Worm (Caenorhabditis elegans) whole organism, L3 larva: ENCODE results near the gene iff-2.

ENCODE experiments used
- R02D3.7 ChIP-seq: fragments of 150-350 bp; optimal IDR thresholded peaks from 2 replicates; lab custom pipeline; 2014; ENCODE audit warnings: missing biosample characterization, missing genetic modification characterization
- ZK546.5 ChIP-seq: sonication (generic microtip); optimal IDR thresholded peaks from 2 replicates; lab custom pipeline; 2017; ENCODE audit warnings: missing biosample characterization, missing genetic modification characterization
- aly-2 ChIP-seq: fragments of 150-350 bp; optimal IDR thresholded peaks from 2 replicates; lab custom pipeline; 2014; ENCODE audit warnings: missing biosample characterization, missing genetic modification characterization
- ceh-16 ChIP-seq: sonication (generic microtip); optimal IDR thresholded peaks from 2 replicates; lab custom pipeline; 2017; ENCODE audit warnings: missing biosample characterization, missing genetic modification characterization
- ceh-28 ChIP-seq: fragments of 150-350 bp; optimal IDR thresholded peaks from 2 replicates; lab custom pipeline; 2014; ENCODE audit warnings: missing biosample characterization, missing genetic modification reagents, missing genetic modification characterization
- ceh-82 ChIP-seq: fragments of 150-350 bp; optimal IDR thresholded peaks from 2 replicates; lab custom pipeline; 2014; ENCODE audit warnings: missing biosample characterization, missing genetic modification characterization
- ceh-9 ChIP-seq: sonication (generic microtip); optimal IDR thresholded peaks from 2 replicates; lab custom pipeline; 2018; ENCODE audit warnings: missing biosample characterization, missing genetic modification characterization
- daf-12 ChIP-seq: fragments of 150-350 bp; optimal IDR thresholded peaks from 2 replicates; lab custom pipeline; 2014; ENCODE audit warnings: missing biosample characterization, missing genetic modification reagents, missing genetic modification characterization
- egl-27 ChIP-seq: sonication (generic microtip); optimal IDR thresholded peaks from 4 replicates; lab custom pipeline; 2017; ENCODE audit warnings: missing biosample characterization, missing genetic modification reagents, missing genetic modification characterization
- egl-5 ChIP-seq: fragments of 150-350 bp; optimal IDR thresholded peaks from 2 replicates; lab custom pipeline; 2017; ENCODE audit warnings: missing biosample characterization, missing genetic modification reagents, missing genetic modification characterization, inconsistent platforms
- elt-1 ChIP-seq: fragments of 150-350 bp; optimal IDR thresholded peaks from 2 replicates; lab custom pipeline; 2014; ENCODE audit warnings: missing biosample characterization, missing genetic modification characterization
- elt-3 ChIP-seq, 3 experiments: fragments of 150-350 bp in 1 of 3; sonication (generic microtip) in 2 of 3; optimal IDR thresholded peaks; 2 replicates in 2 of 3; 4 replicates in 1 of 3; lab custom pipeline; 2014 to 2017; ENCODE audit warnings: missing biosample characterization in 3 of 3, missing genetic modification characterization in 3 of 3
- eor-1 ChIP-seq, 2 experiments: fragments of 150-350 bp; optimal IDR thresholded peaks; 2 replicates each; lab custom pipeline; 2014 to 2018; ENCODE audit warnings: missing biosample characterization in 2 of 2, missing genetic modification characterization in 2 of 2
- fkh-10 ChIP-seq: sonication (generic microtip); optimal IDR thresholded peaks from 2 replicates; lab custom pipeline; 2017; ENCODE audit warnings: missing biosample characterization, missing genetic modification reagents, missing genetic modification characterization
- fkh-2 ChIP-seq: fragments of 150-350 bp; optimal IDR thresholded peaks from 2 replicates; lab custom pipeline; 2014; ENCODE audit warnings: missing biosample characterization, missing genetic modification reagents, missing genetic modification characterization
- fos-1 ChIP-seq: fragments of 150-350 bp; optimal IDR thresholded peaks from 2 replicates; lab custom pipeline; 2014; ENCODE audit warnings: missing biosample characterization, missing genetic modification characterization
- hmg-11 ChIP-seq: sonication (generic microtip); optimal IDR thresholded peaks from 2 replicates; lab custom pipeline; 2016; ENCODE audit warnings: missing genetic modification characterization, missing compliant biosample characterization
- jun-1 ChIP-seq: fragments of 150-350 bp; optimal IDR thresholded peaks from 2 replicates; lab custom pipeline; 2014; ENCODE audit warnings: missing biosample characterization, missing genetic modification reagents, missing genetic modification characterization
- lin-15B ChIP-seq: fragments of 150-350 bp; optimal IDR thresholded peaks from 2 replicates; lab custom pipeline; 2014; ENCODE audit warnings: missing biosample characterization, missing genetic modification characterization
- lin-39 ChIP-seq: fragments of 150-350 bp; optimal IDR thresholded peaks from 2 replicates; lab custom pipeline; 2018; ENCODE audit warnings: missing biosample characterization, missing genetic modification reagents, missing genetic modification characterization
- lsy-12 ChIP-seq: sonication (generic microtip); optimal IDR thresholded peaks from 2 replicates; lab custom pipeline; 2016; ENCODE audit warnings: mild to moderate bottlenecking, missing genetic modification characterization, missing compliant biosample characterization
- mdl-1 ChIP-seq: fragments of 150-350 bp; optimal IDR thresholded peaks from 2 replicates; lab custom pipeline; 2014; ENCODE audit warnings: missing biosample characterization, missing genetic modification characterization
- nfya-1 ChIP-seq: sonication (generic microtip); optimal IDR thresholded peaks from 2 replicates; lab custom pipeline; 2017; ENCODE audit warnings: missing genetic modification characterization, mild to moderate bottlenecking, missing compliant biosample characterization, antibody characterized with exemption, moderate library complexity; ENCODE audit not compliant: insufficient read depth
- nhr-11 ChIP-seq: fragments of 150-350 bp; optimal IDR thresholded peaks from 2 replicates; lab custom pipeline; 2014; ENCODE audit warnings: missing biosample characterization, missing genetic modification characterization
- nhr-25 ChIP-seq: sonication (generic microtip); optimal IDR thresholded peaks from 2 replicates; lab custom pipeline; 2017; ENCODE audit warnings: missing biosample characterization, missing genetic modification characterization
- nhr-28 ChIP-seq: fragments of 150-350 bp; optimal IDR thresholded peaks from 2 replicates; lab custom pipeline; 2014; ENCODE audit warnings: missing biosample characterization, missing genetic modification characterization
- nhr-67 ChIP-seq: fragments of 150-350 bp; optimal IDR thresholded peaks from 2 replicates; lab custom pipeline; 2014; ENCODE audit warnings: missing biosample characterization, missing genetic modification characterization
- nhr-77 ChIP-seq: fragments of 150-350 bp; optimal IDR thresholded peaks from 2 replicates; lab custom pipeline; 2014; ENCODE audit warnings: missing biosample characterization, missing genetic modification characterization
- pha-4 ChIP-seq: fragments of 150-350 bp; optimal IDR thresholded peaks from 2 replicates; lab custom pipeline; 2014; ENCODE audit warnings: missing biosample characterization, missing genetic modification reagents, missing genetic modification characterization
- pqm-1 ChIP-seq: fragments of 150-350 bp; optimal IDR thresholded peaks from 2 replicates; lab custom pipeline; 2017; ENCODE audit warnings: missing biosample characterization, missing genetic modification characterization, inconsistent platforms
- skn-1 ChIP-seq: fragments of 150-350 bp; optimal IDR thresholded peaks from 2 replicates; lab custom pipeline; 2014; ENCODE audit warnings: missing biosample characterization, missing genetic modification characterization
- snpc-4 ChIP-seq: fragments of 150-350 bp; optimal IDR thresholded peaks from 2 replicates; lab custom pipeline; 2014; ENCODE audit warnings: missing biosample characterization, missing genetic modification characterization
- tbx-2 ChIP-seq: sonication (generic microtip); optimal IDR thresholded peaks from 2 replicates; lab custom pipeline; 2016; ENCODE audit warnings: mild to moderate bottlenecking, missing genetic modification characterization, missing compliant biosample characterization
- unc-39 ChIP-seq: sonication (generic microtip); optimal IDR thresholded peaks from 4 replicates; lab custom pipeline; 2017; ENCODE audit warnings: missing biosample characterization, missing genetic modification characterization
- unc-62 ChIP-seq: fragments of 150-350 bp; sonication (generic microtip); optimal IDR thresholded peaks from 4 replicates; lab custom pipeline; 2014; ENCODE audit warnings: missing biosample characterization, missing genetic modification reagents, missing genetic modification characterization
- ztf-11 ChIP-seq: fragments of 150-350 bp; optimal IDR thresholded peaks from 2 replicates; lab custom pipeline; 2014; ENCODE audit warnings: missing biosample characterization, missing genetic modification characterization

The iff-2 gene

DNA sequence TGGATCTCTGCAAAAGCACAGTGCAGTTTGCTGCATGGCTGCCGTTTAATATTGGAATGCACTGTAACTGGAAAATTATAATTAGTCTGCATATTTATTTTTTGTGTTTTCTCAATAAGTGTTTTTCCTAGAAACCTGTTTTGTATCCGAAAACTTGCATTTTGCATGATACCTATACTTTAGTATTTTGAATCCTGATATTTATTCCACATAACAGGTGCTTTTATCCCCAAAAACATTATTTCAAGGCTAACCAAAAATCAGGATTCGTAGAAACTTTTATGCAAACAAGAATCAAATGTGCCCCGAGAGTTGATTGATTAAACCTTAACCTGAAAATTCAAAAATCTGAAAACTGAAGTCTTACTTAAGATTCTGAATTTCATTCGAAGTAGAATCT lies 49.4 kb upstream of the iff-2 start:
- TF ChIP-seq ztf-11 (tag; lab: Kevin White, UChicago) (no peak), egl-27 (tag; lab: Kevin White, UChicago) (no peak), lsy-12 (tag; lab: Kevin White, UChicago) (no peak), daf-12 (tag; lab: Kevin White, UChicago) (no peak), nhr-28 (no peak), nhr-11 (tag; lab: Kevin White, UChicago) (no peak), jun-1 (no peak), lin-39 (tag; lab: Kevin White, UChicago) (no peak), elt-3 (tag; optimal IDR thresholded peaks at IDR 0.05; lab: Kevin White, UChicago) (no peak), hmg-11 (tag; lab: Kevin White, UChicago) (no peak), lin-15B (tag; lab: Kevin White, UChicago) (no peak), nfya-1 (tag; lab: Kevin White, UChicago) (no peak), egl-5 (no peak), pqm-1 (tag; lab: Kevin White, UChicago) (no peak), unc-39 (tag; lab: Kevin White, UChicago) (no peak), fkh-2 (tag; lab: Kevin White, UChicago) (no peak), mdl-1 (tag; lab: Kevin White, UChicago) (no peak), nhr-25 (tag; lab: Kevin White, UChicago) (no peak), pha-4 (tag; lab: Kevin White, UChicago) (no peak), aly-2 (tag; lab: Kevin White, UChicago) (no peak)

DNA sequence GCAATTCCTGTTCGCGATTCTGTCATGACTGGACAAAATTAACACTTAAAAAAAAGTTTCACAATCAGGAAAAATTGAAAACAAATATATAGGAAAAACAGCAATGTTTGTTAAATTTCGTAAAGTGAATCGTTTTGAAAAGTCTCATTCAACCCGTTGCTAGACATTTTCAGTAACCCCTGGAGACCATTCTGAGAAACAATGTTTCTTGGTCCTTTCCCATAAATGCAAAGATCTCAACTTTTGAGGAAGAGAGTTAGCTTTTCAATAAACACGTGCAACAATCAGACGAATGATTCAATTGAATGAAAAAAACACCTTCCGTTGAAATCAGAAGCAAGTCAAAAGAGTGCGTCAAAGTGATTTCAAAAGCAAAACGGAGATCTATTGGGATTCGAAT lies 48.9 kb upstream of the iff-2 start, which contains the start of gene F28C6.9:
F28C6.9 (minus strand) TSS at position 101 of the 400 bp plus-strand sequence.
- TF ChIP-seq ceh-9 = no peak
- TF ChIP-seq jun-1 = no peak
- TF ChIP-seq ceh-82 = no peak
- TF ChIP-seq egl-5 = no peak
- no peak for TF ChIP-seq skn-1 (tag; lab: Kevin White, UChicago)
- TF ChIP-seq ceh-28 (tag; lab: Kevin White, UChicago) = no peak
- TF ChIP-seq nhr-25 (tag; lab: Kevin White, UChicago) = no peak

DNA sequence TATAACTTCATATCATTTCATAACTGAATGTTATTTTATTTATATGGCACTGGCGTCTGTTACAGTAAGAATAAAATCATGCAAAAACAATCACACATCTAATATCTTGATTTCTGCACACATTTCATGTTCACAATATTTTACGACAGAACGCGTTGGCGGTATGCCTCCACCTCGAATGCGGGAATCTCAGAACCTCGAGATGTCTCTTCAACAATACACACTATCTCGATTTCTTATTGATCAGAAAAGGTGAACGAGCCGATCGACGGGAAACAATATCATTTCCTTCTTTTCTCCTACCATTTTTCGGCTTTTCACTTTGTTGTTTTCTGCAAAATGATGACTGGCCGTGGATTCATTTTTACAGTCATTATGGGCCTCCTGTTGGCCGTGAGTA lies 46.5 kb upstream of the iff-2 start, which contains the start of gene F28C6.10:
F28C6.10 (plus strand) TSS at position 301 of the 400 bp plus-strand sequence.
- TF ChIP-seq unc-62 (GFP tag; lab: Kevin White, UChicago) = no peak
- TF ChIP-seq egl-27 (tag; lab: Kevin White, UChicago) = no peak
- TF ChIP-seq nhr-28 = no peak
- TF ChIP-seq lsy-12 (tag; lab: Kevin White, UChicago) = no peak
- TF ChIP-seq fos-1 (tag; lab: Kevin White, UChicago) = no peak
- no peak for TF ChIP-seq elt-3 (tag; optimal IDR thresholded peaks at IDR 0.05; lab: Kevin White, UChicago)
- no peak for TF ChIP-seq aly-2 (tag; lab: Kevin White, UChicago)
- no peak for TF ChIP-seq nhr-67 (tag; lab: Kevin White, UChicago)
- no peak for TF ChIP-seq unc-39 (tag; lab: Kevin White, UChicago)
- TF ChIP-seq ZK546.5 (tag; lab: Kevin White, UChicago) = no peak
- TF ChIP-seq elt-1 (tag; lab: Kevin White, UChicago) = no peak
- TF ChIP-seq R02D3.7 (tag; lab: Kevin White, UChicago) = no peak
- no peak for TF ChIP-seq ceh-28 (tag; lab: Kevin White, UChicago)
- TF ChIP-seq jun-1 = no peak

DNA sequence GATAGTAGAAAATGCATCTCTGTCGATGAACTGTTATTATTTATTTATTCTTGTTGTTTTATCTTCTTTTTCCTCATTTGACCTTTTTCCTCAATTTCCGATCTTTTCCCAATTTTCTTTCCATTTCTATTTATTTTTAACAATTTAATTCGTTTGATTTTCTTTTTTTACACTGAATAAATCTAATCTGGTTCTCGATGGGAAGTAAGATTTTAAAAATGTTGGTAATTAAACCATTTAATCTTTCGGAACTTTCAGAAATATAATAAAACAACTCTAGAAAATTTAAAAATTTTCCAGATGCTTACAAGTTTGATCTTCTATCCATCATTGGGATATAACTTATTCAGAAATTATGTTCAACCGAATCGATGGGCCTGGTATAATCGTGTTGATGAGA lies 45.4 kb upstream of the iff-2 start, which contains the start of gene F28C6.8:
F28C6.8 (plus strand) TSS at position 301 of the 400 bp plus-strand sequence.
- TF ChIP-seq ceh-82 (no peak), ZK546.5 (tag; lab: Kevin White, UChicago) (no peak), ceh-16 (tag; lab: Kevin White, UChicago) (no peak), nhr-77 (tag; lab: Kevin White, UChicago) (no peak), mdl-1 (tag; lab: Kevin White, UChicago) (no peak), tbx-2 (tag; lab: Kevin White, UChicago) (no peak), eor-1 (tag; optimal IDR thresholded peaks at IDR 0.05; lab: Kevin White, UChicago) (no peak), hmg-11 (tag; lab: Kevin White, UChicago) (no peak), nhr-25 (tag; lab: Kevin White, UChicago) (no peak), pqm-1 (tag; lab: Kevin White, UChicago) (no peak), ceh-28 (tag; lab: Kevin White, UChicago) (no peak), nhr-67 (tag; lab: Kevin White, UChicago) (no peak), egl-5 (no peak), snpc-4 (tag; lab: Kevin White, UChicago) (no peak), fkh-10 (GFP tag; lab: Kevin White, UChicago) (no peak), aly-2 (tag; lab: Kevin White, UChicago) (no peak), ztf-11 (tag; lab: Kevin White, UChicago) (no peak), unc-39 (tag; lab: Kevin White, UChicago) (no peak), elt-3 (tag; optimal IDR thresholded peaks at IDR 0.05; lab: Kevin White, UChicago) (no peak), jun-1 (no peak)
- TF ChIP-seq, all 47 proteins: peak for 0
